Fruit fly (Drosophila melanogaster): ENCODE measurements around the gene CG32815.

The CG32815 gene

DNA sequence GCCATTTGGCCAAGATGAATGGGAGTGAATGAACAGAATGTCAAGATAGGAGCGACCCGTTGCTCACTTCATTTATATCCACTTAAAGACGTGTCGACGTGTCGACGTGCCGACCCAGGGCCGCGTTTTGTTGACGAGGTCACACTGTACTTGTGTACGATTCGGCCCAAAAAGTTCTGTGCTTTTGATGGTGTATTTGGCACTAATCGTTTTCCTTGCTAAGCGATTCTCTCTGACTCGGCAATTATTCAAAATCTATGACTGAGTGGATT is 16.0 kb downstream of the CG32815 start (continued):
- TF ChIP-seq CG7839 (tag; optimal IDR thresholded peaks at IDR 0.05) (peak; percentile 34), CG11247 (GFP tag; IDR thresholded peaks at IDR 0.05) (no peak), CG12744 (GFP tag; optimal IDR thresholded peaks at IDR 0.05) (no peak), slp2 (GFP tag; optimal IDR thresholded peaks at IDR 0.05) (no peak), unc-4 (GFP tag; IDR thresholded peaks at IDR 0.05; ENCODE audit: partially characterized antibody) (no peak), CG17186 (GFP tag; optimal IDR thresholded peaks at IDR 0.05) (no peak), zfh2 (GFP tag; optimal IDR thresholded peaks at IDR 0.05) (peak; percentile 45), CG34376 (GFP tag; optimal IDR thresholded peaks at IDR 0.05) (no peak), ATbp (GFP tag; optimal IDR thresholded peaks at IDR 0.05) (no peak), CG43689 (GFP tag; IDR thresholded peaks at IDR 0.05) (no peak), exex (tag; optimal IDR thresholded peaks at IDR 0.05) (no peak), CG30431 (GFP tag; optimal IDR thresholded peaks at IDR 0.05) (no peak), Dad (GFP tag; optimal IDR thresholded peaks at IDR 0.05) (no peak), shn (GFP tag; optimal IDR thresholded peaks at IDR 0.05) (no peak), btn (GFP tag; optimal IDR thresholded peaks at IDR 0.05) (no peak), Mrtf (GFP tag; IDR thresholded peaks at IDR 0.05) (no peak), Ptx1 (GFP tag; IDR thresholded peaks at IDR 0.05) (no peak), Fer1 (GFP tag; optimal IDR thresholded peaks at IDR 0.05) (peak; percentile 43), CG2129 (GFP tag; IDR thresholded peaks at IDR 0.05; ENCODE audit: partially characterized antibody) (no peak), ind (GFP tag; optimal IDR thresholded peaks at IDR 0.05) (peak; percentile 6), CG11093 (GFP tag; IDR thresholded peaks at IDR 0.05) (no peak), CG1602 (GFP tag; optimal IDR thresholded peaks at IDR 0.05) (no peak), pb (GFP tag; optimal IDR thresholded peaks at IDR 0.05) (peak; percentile 11), Bgb (GFP tag; IDR thresholded peaks at IDR 0.05; ENCODE audit: partially characterized antibody) (no peak), ems (GFP tag; optimal IDR thresholded peaks at IDR 0.05) (no peak), tio (GFP tag; optimal IDR thresholded peaks at IDR 0.05) (no peak), CG11456 (GFP tag; IDR thresholded peaks at IDR 0.05) (no peak), CG17359 (tag; optimal IDR thresholded peaks at IDR 0.05) (no peak), CG14860 (GFP tag; IDR thresholded peaks at IDR 0.05; ENCODE audit: partially characterized antibody) (no peak), CG8359 (GFP tag; optimal IDR thresholded peaks at IDR 0.05; ENCODE audit: borderline replicate concordance) (no peak), pan (optimal IDR thresholded peaks at IDR 0.05) (no peak), pan (GFP tag; optimal IDR thresholded peaks at IDR 0.05 in 1 of 2, IDR thresholded peaks at IDR 0.05 in 1 of 2) (peak in 1 of 2 experiments; percentile 38), Sox102F (GFP tag; optimal IDR thresholded peaks at IDR 0.05) (no peak), CG32532 (GFP tag; IDR thresholded peaks at IDR 0.05) (peak; percentile 63), h (optimal IDR thresholded peaks at IDR 0.05) (no peak), CG10274 (GFP tag; optimal IDR thresholded peaks at IDR 0.05) (no peak), zen2 (GFP tag; IDR thresholded peaks at IDR 0.05; ENCODE audit: partially characterized antibody) (no peak), CG8478 (optimal IDR thresholded peaks at IDR 0.05) (no peak), gce (GFP tag; IDR thresholded peaks at IDR 0.05) (no peak), CG17612 (GFP tag; IDR thresholded peaks at IDR 0.05) (0 out of 2 replicates have a peak, but pooled peaks have one; percentile 8), CG3838 (GFP tag; optimal IDR thresholded peaks at IDR 0.05) (no peak), trem (tag; optimal IDR thresholded peaks at IDR 0.05) (no peak), wdn (GFP tag; IDR thresholded peaks at IDR 0.05) (no peak; the same call in 1 of the 2 replicates), CG13624 (GFP tag; optimal IDR thresholded peaks at IDR 0.05) (peak; percentile 50), CG13424 (tag; optimal IDR thresholded peaks at IDR 0.05) (no peak), CG10959 (GFP tag; IDR thresholded peaks at IDR 0.05) (no peak), Opbp (GFP tag; IDR thresholded peaks at IDR 0.05; ENCODE audit: partially characterized antibody) (no peak), CG10565 (GFP tag; optimal IDR thresholded peaks at IDR 0.05) (no peak), CG10147 (GFP tag; optimal IDR thresholded peaks at IDR 0.05) (no peak), CG4424 (GFP tag; optimal IDR thresholded peaks at IDR 0.05) (no peak), CG17802 (tag; optimal IDR thresholded peaks at IDR 0.05) (no peak), tll (GFP tag; optimal IDR thresholded peaks at IDR 0.05) (no peak), CG14050 (GFP tag; IDR thresholded peaks at IDR 0.05) (no peak)
